Fruit fly (Drosophila melanogaster) whole organism, embryonic: ENCODE data around the gene E2f1.
A peak's percentile ranks its signal among the peaks of the same experiment; 100 is the strongest.

Source experiments
- Blimp-1 ChIP-seq: fragments of 200-800 bp; sonication (Bioruptor generic); optimal IDR thresholded peaks from 3 replicates; lab custom pipeline; 2018; ENCODE audit warnings: missing biosample characterization, missing genetic modification characterization, mild to moderate bottlenecking, moderate library complexity, missing genetic modification reagents
- CG11398 ChIP-seq: fragments of 200-800 bp; sonication (Bioruptor generic); optimal IDR thresholded peaks from 2 replicates; lab custom pipeline; 2016; ENCODE audit warnings: missing biosample characterization, missing genetic modification characterization
- CG11456 ChIP-seq: fragments of 200-800 bp; sonication (Bioruptor generic); IDR thresholded peaks from 3 replicates; pipeline ENCODE4 v1.3.6; 2022; ENCODE audit warnings: missing biosample characterization, missing genetic modification characterization
- CG11696 ChIP-seq: fragments of 200-800 bp; sonication (Bioruptor generic); IDR thresholded peaks from 2 replicates; pipeline ENCODE4 v1.3.6; 2022; ENCODE audit warnings: missing biosample characterization, missing genetic modification characterization
- CG12155 ChIP-seq: fragments of 200-800 bp; sonication (Bioruptor generic); optimal IDR thresholded peaks from 3 replicates; lab custom pipeline; 2016; ENCODE audit warnings: missing biosample characterization, missing genetic modification characterization
- CG12219 ChIP-seq: fragments of 200-800 bp; sonication (Bioruptor generic); optimal IDR thresholded peaks from 3 replicates; lab custom pipeline; 2018; ENCODE audit warnings: missing biosample characterization, mild to moderate bottlenecking, missing genetic modification characterization
- CG13123 ChIP-seq: fragments of 200-800 bp; sonication (Bioruptor generic); optimal IDR thresholded peaks from 2 replicates; lab custom pipeline; 2016; ENCODE audit warnings: missing biosample characterization, missing genetic modification characterization
- CG13287 ChIP-seq: fragments of 200-800 bp; sonication (Bioruptor generic); IDR thresholded peaks from 2 replicates; pipeline ENCODE4 v1.3.6; 2022; ENCODE audit warnings: missing biosample characterization, missing genetic modification characterization; ENCODE audit not compliant: partially characterized antibody
- CG13894 ChIP-seq: fragments of 200-800 bp; sonication (Bioruptor generic); optimal IDR thresholded peaks from 3 replicates; lab custom pipeline; 2018; ENCODE audit warnings: missing biosample characterization, mild to moderate bottlenecking, missing genetic modification characterization, moderate library complexity
- CG14667 ChIP-seq: fragments of 200-800 bp; sonication (Bioruptor generic); IDR thresholded peaks from 2 replicates; pipeline ENCODE4 v1.3.6; 2022; ENCODE audit warnings: missing biosample characterization, missing genetic modification characterization
- CG14965 ChIP-seq: fragments of 200-800 bp; sonication (Bioruptor generic); optimal IDR thresholded peaks from 2 replicates; lab custom pipeline; 2016; ENCODE audit warnings: missing biosample characterization, missing genetic modification characterization, borderline replicate concordance
- CG15011 ChIP-seq: fragments of 200-800 bp; sonication (Bioruptor generic); optimal IDR thresholded peaks from 3 replicates; lab custom pipeline; 2018; ENCODE audit warnings: missing biosample characterization, mild to moderate bottlenecking, missing genetic modification characterization
- CG16815 ChIP-seq: fragments of 200-800 bp; sonication (Bioruptor generic); optimal IDR thresholded peaks from 3 replicates; lab custom pipeline; 2017; ENCODE audit warnings: missing biosample characterization, mild to moderate bottlenecking, missing genetic modification characterization
- CG18011 ChIP-seq: fragments of 200-800 bp; sonication (Bioruptor generic); optimal IDR thresholded peaks from 2 replicates; lab custom pipeline; 2017; ENCODE audit warnings: missing biosample characterization, missing genetic modification characterization, mild to moderate bottlenecking, moderate library complexity, missing genotype
- CG2712 ChIP-seq: fragments of 200-800 bp; optimal IDR thresholded peaks from 3 replicates; lab custom pipeline; 2019; ENCODE audit warnings: missing biosample characterization, mild to moderate bottlenecking, missing genetic modification characterization, moderate library complexity
- CG31365 ChIP-seq: fragments of 200-800 bp; sonication (Bioruptor generic); optimal IDR thresholded peaks from 2 replicates; lab custom pipeline; 2018; ENCODE audit warnings: missing biosample characterization, mild to moderate bottlenecking, missing genetic modification characterization
- CG4328 ChIP-seq: fragments of 200-800 bp; sonication (Bioruptor generic); optimal IDR thresholded peaks from 3 replicates; lab custom pipeline; 2017; ENCODE audit warnings: missing biosample characterization, missing genetic modification reagents, missing genetic modification characterization
- CG4360 ChIP-seq: fragments of 200-800 bp; sonication (Bioruptor generic); IDR thresholded peaks from 2 replicates; pipeline ENCODE4 v1.3.6; 2022; ENCODE audit warnings: missing biosample characterization, missing genetic modification characterization
- CG7987 ChIP-seq: fragments of 200-800 bp; sonication (Bioruptor generic); optimal IDR thresholded peaks from 2 replicates; lab custom pipeline; 2018; ENCODE audit warnings: missing biosample characterization, mild to moderate bottlenecking, missing genetic modification characterization, moderate library complexity
- CG8359 ChIP-seq: fragments of 200-800 bp; sonication (Bioruptor generic); optimal IDR thresholded peaks from 2 replicates; lab custom pipeline; 2017; ENCODE audit warnings: missing biosample characterization, mild to moderate bottlenecking, missing genetic modification characterization, borderline replicate concordance
- Camta ChIP-seq: fragments of 200-800 bp; sonication (Bioruptor generic); optimal IDR thresholded peaks from 2 replicates; lab custom pipeline; 2016; ENCODE audit warnings: missing biosample characterization, missing genetic modification characterization
- CkIIα-i1 ChIP-seq: fragments of 200-800 bp; sonication (Bioruptor generic); IDR thresholded peaks from 2 replicates; pipeline ENCODE4 v1.3.6; 2022; ENCODE audit warnings: missing biosample characterization, missing genetic modification characterization
- D19B ChIP-seq: fragments of 200-800 bp; sonication (Bioruptor generic); optimal IDR thresholded peaks from 2 replicates; lab custom pipeline; 2017; ENCODE audit warnings: missing biosample characterization, mild to moderate bottlenecking, missing genetic modification characterization
- Dbx ChIP-seq: fragments of 200-800 bp; sonication (Bioruptor generic); IDR thresholded peaks from 3 replicates; pipeline ENCODE4 v1.3.6; 2022; ENCODE audit warnings: missing biosample characterization, missing genetic modification characterization
- Dfd ChIP-seq, 2 experiments: fragments of >200 bp; optimal IDR thresholded peaks; 2 replicates each; lab custom pipeline; 2017; ENCODE audit warnings: missing biosample characterization in 2 of 2, missing genetic modification characterization in 2 of 2
- ERR ChIP-seq: fragments of 200-800 bp; sonication (Bioruptor generic); optimal IDR thresholded peaks from 2 replicates; lab custom pipeline; 2016; ENCODE audit warnings: missing biosample characterization, missing genetic modification characterization
- HmgZ ChIP-seq: fragments of 200-800 bp; sonication (Bioruptor generic); optimal IDR thresholded peaks from 2 replicates; lab custom pipeline; 2018; ENCODE audit warnings: missing biosample characterization, mild to moderate bottlenecking, missing genetic modification characterization
- Hsf ChIP-seq: fragments of 200-800 bp; sonication (Bioruptor generic); optimal IDR thresholded peaks from 3 replicates; lab custom pipeline; 2016; ENCODE audit warnings: missing biosample characterization, missing genetic modification characterization
- Lhr ChIP-seq: fragments of 200-800 bp; sonication (Bioruptor generic); optimal IDR thresholded peaks from 3 replicates; lab custom pipeline; 2017; ENCODE audit warnings: mild to moderate bottlenecking, missing biosample characterization, missing genetic modification reagents, missing genetic modification characterization
- Myb ChIP-seq: fragments of 200-800 bp; sonication (Bioruptor generic); optimal IDR thresholded peaks from 2 replicates; lab custom pipeline; 2016; ENCODE audit warnings: missing biosample characterization, missing genetic modification characterization
- NC2α ChIP-seq: fragments of 200-800 bp; sonication (Bioruptor generic); optimal IDR thresholded peaks from 2 replicates; lab custom pipeline; 2016; ENCODE audit warnings: missing biosample characterization, missing genetic modification characterization
- NFAT ChIP-seq: fragments of 200-800 bp; sonication (Bioruptor generic); IDR thresholded peaks from 2 replicates; pipeline ENCODE4 v1.3.6; 2022; ENCODE audit warnings: missing biosample characterization, missing genetic modification characterization
- Optix ChIP-seq: fragments of 200-800 bp; sonication (Bioruptor generic); IDR thresholded peaks from 3 replicates; pipeline ENCODE4 v1.3.6; 2022; ENCODE audit warnings: missing biosample characterization, missing genetic modification characterization
- Sry-β ChIP-seq: fragments of 200-800 bp; sonication (Bioruptor generic); optimal IDR thresholded peaks from 2 replicates; lab custom pipeline; 2018; ENCODE audit warnings: missing biosample characterization, mild to moderate bottlenecking, missing genetic modification characterization, moderate library complexity
- YL-1 ChIP-seq: fragments of 200-800 bp; sonication (Bioruptor generic); optimal IDR thresholded peaks from 3 replicates; lab custom pipeline; 2017; ENCODE audit warnings: missing biosample characterization, mild to moderate bottlenecking, missing genetic modification characterization
- abd-A ChIP-seq: fragments of 200-800 bp; sonication (Bioruptor generic); optimal IDR thresholded peaks from 3 replicates; lab custom pipeline; 2019; ENCODE audit warnings: missing biosample characterization, mild to moderate bottlenecking, missing genetic modification characterization, moderate library complexity
- croc ChIP-seq: fragments of 200-800 bp; sonication (Bioruptor generic); conservative IDR thresholded peaks from 3 replicates; pipeline ENCODE4 v1.3.6; 2022; ENCODE audit warnings: missing biosample characterization, missing genetic modification characterization
- danr ChIP-seq: fragments of 200-800 bp; sonication (Bioruptor generic); IDR thresholded peaks from 2 replicates; pipeline ENCODE4 v1.3.6; 2022; ENCODE audit warnings: missing biosample characterization, missing genetic modification characterization
- dm ChIP-seq: fragments of 200-800 bp; sonication (Bioruptor generic); optimal IDR thresholded peaks from 3 replicates; lab custom pipeline; 2016; ENCODE audit warnings: missing biosample characterization, missing genetic modification characterization
- esg ChIP-seq: fragments of 200-800 bp; sonication (Bioruptor generic); conservative IDR thresholded peaks from 2 replicates; pipeline ENCODE4 v1.3.6; 2022; ENCODE audit warnings: missing biosample characterization, missing genetic modification characterization
- fd3F ChIP-seq: fragments of 200-800 bp; sonication (Bioruptor generic); optimal IDR thresholded peaks from 2 replicates; lab custom pipeline; 2018; ENCODE audit warnings: missing biosample characterization, mild to moderate bottlenecking, missing genetic modification characterization, moderate library complexity
- fd96Cb ChIP-seq: fragments of 200-800 bp; sonication (Bioruptor generic); optimal IDR thresholded peaks from 2 replicates; lab custom pipeline; 2018; ENCODE audit warnings: missing biosample characterization, mild to moderate bottlenecking, missing genetic modification characterization, moderate library complexity
- gem ChIP-seq: fragments of 200-800 bp; sonication (Bioruptor generic); optimal IDR thresholded peaks from 2 replicates; lab custom pipeline; 2019; ENCODE audit warnings: missing biosample characterization, mild to moderate bottlenecking, missing genetic modification characterization, moderate library complexity
- hkb ChIP-seq, 2 experiments: fragments of 200-800 bp in 1 of 2; fragments of >200 bp in 1 of 2; sonication (Bioruptor generic) in 1 of 2; IDR thresholded peaks in 1 of 2; optimal IDR thresholded peaks in 1 of 2; 2 replicates each; pipeline versions ENCODE4 v1.3.6 to Lab custom; 2017 to 2022; ENCODE audit warnings: missing biosample characterization in 1 of 2, missing genetic modification characterization in 1 of 2
- kah ChIP-seq: fragments of 200-800 bp; sonication (Bioruptor generic); optimal IDR thresholded peaks from 2 replicates; lab custom pipeline; 2018; ENCODE audit warnings: missing biosample characterization, mild to moderate bottlenecking, missing genetic modification characterization
- otp ChIP-seq: fragments of 200-800 bp; sonication (Bioruptor generic); IDR thresholded peaks from 3 replicates; pipeline ENCODE4, ENCODE4 v1.3.6; 2022; ENCODE audit warnings: missing biosample characterization, missing genetic modification characterization
- seq ChIP-seq: fragments of 200-800 bp; sonication (Bioruptor generic); IDR thresholded peaks from 2 replicates; pipeline ENCODE4 v1.3.6; 2022; ENCODE audit warnings: missing biosample characterization, missing genetic modification characterization
- sug ChIP-seq: fragments of 200-800 bp; optimal IDR thresholded peaks from 2 replicates; lab custom pipeline; 2019; ENCODE audit warnings: missing biosample characterization, mild to moderate bottlenecking, missing genetic modification characterization, moderate library complexity
- tup ChIP-seq: fragments of 200-800 bp; sonication (Bioruptor generic); optimal IDR thresholded peaks from 2 replicates; lab custom pipeline; 2016; ENCODE audit warnings: missing biosample characterization, mild to moderate bottlenecking, missing genetic modification characterization, moderate library complexity
- unc-4 ChIP-seq: fragments of 200-800 bp; sonication (Bioruptor generic); IDR thresholded peaks from 2 replicates; pipeline ENCODE4 v1.3.6; 2022; ENCODE audit warnings: missing biosample characterization, missing genetic modification characterization; ENCODE audit not compliant: partially characterized antibody
- vfl ChIP-seq: fragments of 200-800 bp; sonication (Bioruptor generic); optimal IDR thresholded peaks from 2 replicates; lab custom pipeline; 2016; ENCODE audit warnings: missing biosample characterization, missing genetic modification characterization

Gene E2f1

DNA sequence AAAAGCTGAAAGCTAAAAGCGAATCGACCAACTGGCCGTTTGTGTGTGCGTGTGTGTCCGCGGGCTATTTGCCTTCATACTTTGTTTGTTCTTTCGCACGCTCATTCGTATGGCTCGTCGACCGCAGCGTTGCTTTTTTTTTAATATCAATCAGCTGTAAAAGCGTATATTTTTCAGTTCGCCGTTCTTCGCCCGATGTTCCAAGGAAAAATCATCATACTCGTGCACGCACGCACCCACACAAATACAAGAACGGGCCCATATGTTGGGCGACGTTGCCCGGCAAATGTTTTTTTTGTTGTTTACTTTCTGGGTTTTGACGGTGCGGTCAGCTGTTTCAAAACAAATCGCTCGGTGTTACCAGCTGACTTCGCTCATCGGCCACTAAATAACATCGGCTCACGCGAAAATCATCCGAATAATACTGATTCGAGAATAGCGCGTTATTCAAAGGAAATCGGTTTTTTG lies at the start of gene E2f1 (continued):
- no peak for TF ChIP-seq Camta (GFP tag; lab: Kevin White, UChicago)
- no peak for TF ChIP-seq CG4360 (GFP tag; lab: Robert Waterston, UW)
- no peak for TF ChIP-seq Blimp-1 (GFP tag; lab: Kevin White, UChicago)
- no peak for TF ChIP-seq CG12219 (GFP tag; lab: Kevin White, UChicago)
- TF ChIP-seq CG11398, result no peak
- no peak for TF ChIP-seq CkIIα-i1 (GFP tag; lab: Robert Waterston, UW)
- no peak for TF ChIP-seq hkb (optimal IDR thresholded peaks at IDR 0.05; lab: Kevin White, UChicago)
- peak; percentile 10; the same call in 1 of the 2 replicates for TF ChIP-seq hkb (GFP tag; IDR thresholded peaks at IDR 0.05; lab: Robert Waterston, UW)
- no peak for TF ChIP-seq CG14667
- TF ChIP-seq CG12155 (GFP tag; lab: Kevin White, UChicago), result no peak
- no peak for TF ChIP-seq CG13123 (GFP tag; lab: Kevin White, UChicago)
- no peak for TF ChIP-seq fd96Cb (tag; lab: Kevin White, UChicago)
- TF ChIP-seq CG11456 (GFP tag; lab: Robert Waterston, UW), result no peak
- no peak for TF ChIP-seq danr (GFP tag; lab: Robert Waterston, UW)
- peak; percentile 83 for TF ChIP-seq CG13287
- TF ChIP-seq CG31365 (tag; lab: Kevin White, UChicago), result no peak
- peak; percentile 7 for TF ChIP-seq CG7987 (GFP tag; lab: Kevin White, UChicago)
- TF ChIP-seq abd-A (tag; lab: Kevin White, UChicago), result no peak
- no peak for TF ChIP-seq CG14965 (GFP tag; lab: Kevin White, UChicago)
- TF ChIP-seq Optix (GFP tag; lab: Robert Waterston, UW), result no peak
- peak; percentile 23 for TF ChIP-seq YL-1 (GFP tag; lab: Kevin White, UChicago)
- peak; percentile 54 for TF ChIP-seq HmgZ (tag; lab: Kevin White, UChicago)
- peak; percentile 5 for TF ChIP-seq CG4328 (GFP tag; lab: Kevin White, UChicago)
- TF ChIP-seq Dbx (GFP tag; lab: Robert Waterston, UW), result no peak
- no peak for TF ChIP-seq CG8359 (GFP tag; lab: Kevin White, UChicago)
- peak; percentile 30 for TF ChIP-seq Lhr
- no peak for TF ChIP-seq seq (GFP tag; lab: Robert Waterston, UW)
- no peak for TF ChIP-seq CG18011 (GFP tag; lab: Kevin White, UChicago)
- peak; percentile 75 for TF ChIP-seq CG13894
- no peak for TF ChIP-seq CG11696 (GFP tag; lab: Robert Waterston, UW)
- TF ChIP-seq Dfd (GFP tag; optimal IDR thresholded peaks at IDR 0.05; lab: Kevin White, UChicago), result no peak
- TF ChIP-seq CG15011 (GFP tag; lab: Kevin White, UChicago), result no peak
- no peak for TF ChIP-seq esg (GFP tag; lab: Robert Waterston, UW)
- TF ChIP-seq Hsf (GFP tag; lab: Kevin White, UChicago), result no peak
- TF ChIP-seq Sry-β (GFP tag; lab: Kevin White, UChicago), result no peak
- no peak for TF ChIP-seq dm (GFP tag; lab: Kevin White, UChicago)
- peak; percentile 96 for TF ChIP-seq Myb (GFP tag; lab: Kevin White, UChicago)
- TF ChIP-seq unc-4 (GFP tag; lab: Robert Waterston, UW), result peak; percentile 80
- TF ChIP-seq sug, result peak; percentile 53
- no peak for TF ChIP-seq CG16815
- no peak for TF ChIP-seq NFAT
- no peak for TF ChIP-seq gem (tag; lab: Kevin White, UChicago)
- no peak for TF ChIP-seq fd3F (GFP tag; lab: Kevin White, UChicago)
- TF ChIP-seq CG2712 (tag; lab: Kevin White, UChicago), result peak; percentile 36
- TF ChIP-seq otp (GFP tag; lab: Robert Waterston, UW), result no peak
- TF ChIP-seq kah (GFP tag; lab: Kevin White, UChicago), result peak; percentile 58
- TF ChIP-seq vfl (GFP tag; lab: Kevin White, UChicago), result no peak
- TF ChIP-seq croc (GFP tag; lab: Robert Waterston, UW), result no peak
- TF ChIP-seq tup, result no peak
- no peak for TF ChIP-seq ERR (GFP tag; lab: Kevin White, UChicago)
- TF ChIP-seq D19B (GFP tag; lab: Kevin White, UChicago), result no peak
- peak; percentile 15 for TF ChIP-seq NC2α
